Worm (Caenorhabditis elegans) whole organism, L2 larva: ENCODE data around the gene clc-19.

ENCODE experiments used
- C34F6.9 ChIP-seq: fragments of 150-350 bp; optimal IDR thresholded peaks from 2 replicates; lab custom pipeline; 2014; ENCODE audit warnings: missing biosample characterization, missing genetic modification characterization
- F13H6.1 ChIP-seq: sonication (generic microtip); optimal IDR thresholded peaks from 2 replicates; lab custom pipeline; 2016; ENCODE audit warnings: missing genetic modification characterization, missing compliant biosample characterization
- R02D3.7 ChIP-seq: fragments of 150-350 bp; optimal IDR thresholded peaks from 2 replicates; lab custom pipeline; 2014; ENCODE audit warnings: missing biosample characterization, missing genetic modification characterization
- Y55F3AM.14 ChIP-seq: fragments of 200-800 bp; sonication (Bioruptor generic); optimal IDR thresholded peaks from 2 replicates; lab custom pipeline; 2018; ENCODE audit warnings: mild to moderate bottlenecking, missing genetic modification characterization, missing compliant biosample characterization
- ZK546.5 ChIP-seq: sonication (generic microtip); optimal IDR thresholded peaks from 2 replicates; lab custom pipeline; 2017; ENCODE audit warnings: missing biosample characterization, missing genetic modification characterization
- aly-2 ChIP-seq: fragments of 150-350 bp; optimal IDR thresholded peaks from 2 replicates; lab custom pipeline; 2014; ENCODE audit warnings: missing biosample characterization, missing genetic modification characterization
- ama-1 ChIP-seq: fragments of 150-350 bp; optimal IDR thresholded peaks from 2 replicates; lab custom pipeline; 2018; ENCODE audit warnings: inconsistent platforms
- blmp-1 ChIP-seq: sonication (generic microtip); optimal IDR thresholded peaks from 2 replicates; lab custom pipeline; 2017; ENCODE audit warnings: missing genetic modification characterization, mild to moderate bottlenecking, missing compliant biosample characterization, antibody characterized with exemption, moderate library complexity; ENCODE audit not compliant: insufficient read depth
- ceh-16 ChIP-seq: fragments of 150-350 bp; optimal IDR thresholded peaks from 2 replicates; lab custom pipeline; 2014; ENCODE audit warnings: missing biosample characterization, missing genetic modification characterization
- ceh-82 ChIP-seq: fragments of 150-350 bp; optimal IDR thresholded peaks from 2 replicates; lab custom pipeline; 2014; ENCODE audit warnings: missing biosample characterization, missing genetic modification characterization
- crh-2 ChIP-seq: sonication (generic microtip); optimal IDR thresholded peaks from 2 replicates; lab custom pipeline; 2017; ENCODE audit warnings: missing biosample characterization, missing genetic modification characterization
- dmd-4 ChIP-seq: sonication (generic microtip); optimal IDR thresholded peaks from 2 replicates; lab custom pipeline; 2017; ENCODE audit warnings: missing biosample characterization, missing genetic modification characterization
- elt-3 ChIP-seq: sonication (generic microtip); optimal IDR thresholded peaks from 2 replicates; lab custom pipeline; 2017; ENCODE audit warnings: missing biosample characterization, missing genetic modification characterization
- fos-1 ChIP-seq: fragments of 150-350 bp; optimal IDR thresholded peaks from 2 replicates; lab custom pipeline; 2014; ENCODE audit warnings: missing biosample characterization, missing genetic modification characterization
- gmeb-1 ChIP-seq: fragments of 150-350 bp; optimal IDR thresholded peaks from 2 replicates; lab custom pipeline; 2014; ENCODE audit warnings: missing biosample characterization, missing genetic modification characterization
- lin-11 ChIP-seq: fragments of 150-350 bp; sonication (generic microtip); optimal IDR thresholded peaks from 2 replicates; lab custom pipeline; 2014; ENCODE audit warnings: missing biosample characterization, missing genetic modification characterization, inconsistent platforms, mixed read lengths
- lin-13 ChIP-seq: fragments of 150-350 bp; optimal IDR thresholded peaks from 2 replicates; lab custom pipeline; 2014; ENCODE audit warnings: missing biosample characterization, missing genetic modification reagents, missing genetic modification characterization
- lin-39 ChIP-seq: fragments of 150-350 bp; optimal IDR thresholded peaks from 2 replicates; lab custom pipeline; 2014; ENCODE audit warnings: missing biosample characterization, missing genetic modification reagents, missing genetic modification characterization
- lsy-2 ChIP-seq, 2 experiments: fragments of 150-350 bp in 1 of 2; sonication (generic microtip) in 1 of 2; optimal IDR thresholded peaks; 2 replicates each; lab custom pipeline; 2014 to 2017; ENCODE audit warnings: missing biosample characterization in 2 of 2, missing genetic modification characterization in 2 of 2
- mab-5 ChIP-seq: fragments of 150-350 bp; optimal IDR thresholded peaks from 2 replicates; lab custom pipeline; 2014; ENCODE audit warnings: missing biosample characterization, missing genetic modification characterization
- mbf-1 ChIP-seq: sonication (generic microtip); optimal IDR thresholded peaks from 2 replicates; lab custom pipeline; 2017; ENCODE audit warnings: missing biosample characterization, missing genetic modification characterization
- mdl-1 ChIP-seq, 2 experiments: fragments of 150-350 bp in 1 of 2; sonication (generic microtip) in 1 of 2; optimal IDR thresholded peaks; 2 replicates each; lab custom pipeline; 2017; ENCODE audit warnings: missing biosample characterization in 2 of 2, missing genetic modification characterization in 2 of 2
- nhr-10 ChIP-seq: sonication (generic microtip); optimal IDR thresholded peaks from 2 replicates; lab custom pipeline; 2017; ENCODE audit warnings: missing biosample characterization, missing genetic modification characterization
- nhr-11 ChIP-seq: fragments of 150-350 bp; optimal IDR thresholded peaks from 2 replicates; lab custom pipeline; 2014; ENCODE audit warnings: missing biosample characterization, missing genetic modification characterization
- nhr-12 ChIP-seq: fragments of 150-350 bp; optimal IDR thresholded peaks from 2 replicates; lab custom pipeline; 2014; ENCODE audit warnings: missing biosample characterization, missing genetic modification characterization
- nhr-129 ChIP-seq: fragments of 150-350 bp; optimal IDR thresholded peaks from 2 replicates; lab custom pipeline; 2014; ENCODE audit warnings: missing biosample characterization, missing genetic modification characterization
- nhr-21 ChIP-seq: fragments of 150-350 bp; optimal IDR thresholded peaks from 2 replicates; lab custom pipeline; 2014; ENCODE audit warnings: missing biosample characterization, missing genetic modification characterization
- nhr-237 ChIP-seq: fragments of 150-350 bp; optimal IDR thresholded peaks from 2 replicates; lab custom pipeline; 2014; ENCODE audit warnings: missing biosample characterization, missing genetic modification characterization
- nhr-25 ChIP-seq: fragments of 150-350 bp; sonication (generic microtip); optimal IDR thresholded peaks from 3 replicates; lab custom pipeline; 2014; ENCODE audit warnings: missing biosample characterization, missing genetic modification characterization
- nhr-6 ChIP-seq: fragments of 150-350 bp; optimal IDR thresholded peaks from 2 replicates; lab custom pipeline; 2014; ENCODE audit warnings: missing biosample characterization, missing genetic modification characterization
- nhr-77 ChIP-seq: fragments of 150-350 bp; optimal IDR thresholded peaks from 2 replicates; lab custom pipeline; 2014; ENCODE audit warnings: missing biosample characterization, missing genetic modification characterization
- peb-1 ChIP-seq: fragments of 150-350 bp; optimal IDR thresholded peaks from 2 replicates; lab custom pipeline; 2014; ENCODE audit warnings: missing biosample characterization, missing genetic modification characterization
- skn-1 ChIP-seq: sonication (generic microtip); optimal IDR thresholded peaks from 2 replicates; lab custom pipeline; 2017; ENCODE audit warnings: missing biosample characterization, missing genetic modification characterization
- sma-3 ChIP-seq: sonication (generic microtip); optimal IDR thresholded peaks from 2 replicates; lab custom pipeline; 2016; ENCODE audit warnings: missing genetic modification reagents, missing genetic modification characterization, missing compliant biosample characterization
- sma-9 ChIP-seq, 2 experiments: fragments of 150-350 bp in 1 of 2; sonication (generic microtip) in 1 of 2; optimal IDR thresholded peaks; 2 replicates each; lab custom pipeline; 2014 to 2016; ENCODE audit warnings: missing genetic modification characterization in 2 of 2, mild to moderate bottlenecking in 1 of 2, missing biosample characterization in 1 of 2, missing compliant biosample characterization in 1 of 2, missing genetic modification reagents in 1 of 2, moderate library complexity in 1 of 2
- unc-55 ChIP-seq: fragments of 150-350 bp; sonication (generic microtip); optimal IDR thresholded peaks from 3 replicates; lab custom pipeline; 2014; ENCODE audit warnings: missing biosample characterization, missing genetic modification reagents, missing genetic modification characterization
- unc-62 ChIP-seq: fragments of 150-350 bp; optimal IDR thresholded peaks from 2 replicates; lab custom pipeline; 2014; ENCODE audit warnings: missing biosample characterization, missing genetic modification reagents, missing genetic modification characterization
- zag-1 ChIP-seq: fragments of 150-350 bp; optimal IDR thresholded peaks from 2 replicates; lab custom pipeline; 2014; ENCODE audit warnings: missing biosample characterization, missing genetic modification characterization
- ztf-1 ChIP-seq: fragments of 200-800 bp; sonication (Bioruptor generic); conservative IDR thresholded peaks from 2 replicates; pipeline ENCODE4 v1.3.6; 2022; ENCODE audit warnings: missing genetic modification characterization, missing compliant biosample characterization
- ztf-11 ChIP-seq: sonication (generic microtip); optimal IDR thresholded peaks from 2 replicates; lab custom pipeline; 2017; ENCODE audit warnings: missing biosample characterization, missing genetic modification characterization
- ztf-4 ChIP-seq: fragments of 150-350 bp; optimal IDR thresholded peaks from 2 replicates; lab custom pipeline; 2014; ENCODE audit warnings: missing biosample characterization, missing genetic modification characterization

Gene clc-19

ce11 chrIII:842630-843029 is 30.7 kb downstream of the clc-19 start, which contains the start of gene far-8:
TSS of gene far-8 (plus strand) at chrIII:842930.
- no peak for TF ChIP-seq nhr-77 (tag; lab: Kevin White, UChicago)
- no peak for TF ChIP-seq skn-1 (tag; lab: Kevin White, UChicago)
- no peak for TF ChIP-seq sma-9 (GFP tag; optimal IDR thresholded peaks at IDR 0.05; lab: Kevin White, UChicago)
- no peak for TF ChIP-seq sma-9 (tag; optimal IDR thresholded peaks at IDR 0.05; lab: Kevin White, UChicago)
- no peak for TF ChIP-seq dmd-4 (tag; lab: Kevin White, UChicago)
- TF ChIP-seq nhr-21, result no peak
- no peak for TF ChIP-seq elt-3 (tag; lab: Kevin White, UChicago)
- no peak for TF ChIP-seq gmeb-1 (tag; lab: Kevin White, UChicago)
- no peak for TF ChIP-seq mab-5 (tag; lab: Kevin White, UChicago)
- no peak for TF ChIP-seq R02D3.7 (tag; lab: Kevin White, UChicago)
- no peak for TF ChIP-seq nhr-129
- TF ChIP-seq nhr-10 (tag; lab: Kevin White, UChicago), result no peak
- TF ChIP-seq lin-39 (tag; lab: Kevin White, UChicago), result no peak
- no peak for TF ChIP-seq nhr-237
- TF ChIP-seq ztf-1 (GFP tag; lab: Robert Waterston, UW), result no peak
- TF ChIP-seq nhr-11 (tag; lab: Kevin White, UChicago), result no peak
- TF ChIP-seq ceh-82 (tag; lab: Kevin White, UChicago), result no peak
- TF ChIP-seq blmp-1 (tag; lab: Kevin White, UChicago), result no peak
- no peak for TF ChIP-seq unc-62
- TF ChIP-seq crh-2 (tag; lab: Kevin White, UChicago), result no peak

ce11 chrIII:841177-841576 is 32.2 kb downstream of the clc-19 start, which contains the start of gene K02F3.9:
TSS of gene K02F3.9 (minus strand) at chrIII:841366.
- TF ChIP-seq nhr-6 (tag; lab: Kevin White, UChicago) (no peak), nhr-11 (tag; lab: Kevin White, UChicago) (no peak), gmeb-1 (tag; lab: Kevin White, UChicago) (no peak), skn-1 (tag; lab: Kevin White, UChicago) (no peak), mdl-1 (tag; optimal IDR thresholded peaks at IDR 0.05; lab: Kevin White, UChicago) (no peak), lin-13 (GFP tag; lab: Kevin White, UChicago) (no peak), Y55F3AM.14 (GFP tag; lab: Kevin White, UChicago) (no peak), blmp-1 (tag; lab: Kevin White, UChicago) (no peak), nhr-21 (no peak), crh-2 (tag; lab: Kevin White, UChicago) (no peak), zag-1 (tag; lab: Kevin White, UChicago) (no peak), ama-1 (lab: Kevin White, UChicago) (no peak)
- TF ChIP-seq, all 48 proteins: peak for 0

- TF ChIP-seq fos-1 (tag; lab: Kevin White, UChicago), result no peak
- TF ChIP-seq aly-2, result no peak
- TF ChIP-seq sma-9 (GFP tag; optimal IDR thresholded peaks at IDR 0.05; lab: Kevin White, UChicago), result no peak
- TF ChIP-seq sma-9 (tag; optimal IDR thresholded peaks at IDR 0.05; lab: Kevin White, UChicago), result no peak
- TF ChIP-seq C34F6.9 (tag; lab: Kevin White, UChicago), result no peak
- TF ChIP-seq mbf-1 (tag; lab: Kevin White, UChicago), result no peak
- no peak for TF ChIP-seq lin-11 (tag; lab: Kevin White, UChicago)
- no peak for TF ChIP-seq peb-1 (tag; lab: Kevin White, UChicago)
- TF ChIP-seq nhr-25 (tag; lab: Kevin White, UChicago), result no peak
- TF ChIP-seq gmeb-1 (tag; lab: Kevin White, UChicago), result no peak
- no peak for TF ChIP-seq nhr-11 (tag; lab: Kevin White, UChicago)
- no peak for TF ChIP-seq nhr-77 (tag; lab: Kevin White, UChicago)
- TF ChIP-seq skn-1 (tag; lab: Kevin White, UChicago), result no peak
- TF ChIP-seq, all 48 proteins: peak for 0
These were observed 33.9 kb downstream of the clc-19 start, which contains the start of gene dos-3 for ce11 chrIII:839491-839890. TSS of gene dos-3 (minus strand) at chrIII:839591.

- TF ChIP-seq nhr-25 (tag; lab: Kevin White, UChicago) (peak; percentile 76), nhr-11 (tag; lab: Kevin White, UChicago) (no peak), ceh-16 (no peak), nhr-6 (tag; lab: Kevin White, UChicago) (peak; percentile 66), dmd-4 (tag; lab: Kevin White, UChicago) (no peak), ZK546.5 (no peak), Y55F3AM.14 (GFP tag; lab: Kevin White, UChicago) (peak; percentile 97), sma-9 (GFP tag; optimal IDR thresholded peaks at IDR 0.05; lab: Kevin White, UChicago) (peak; percentile 61), sma-9 (tag; optimal IDR thresholded peaks at IDR 0.05; lab: Kevin White, UChicago) (no peak), ztf-11 (tag; lab: Kevin White, UChicago) (no peak), mdl-1 (tag; optimal IDR thresholded peaks at IDR 0.05; lab: Kevin White, UChicago) (peak; percentile 33 to 57), nhr-77 (tag; lab: Kevin White, UChicago) (no peak), unc-55 (peak; percentile 43), blmp-1 (tag; lab: Kevin White, UChicago) (peak; percentile 10), lin-13 (GFP tag; lab: Kevin White, UChicago) (peak; percentile 63), sma-3 (GFP tag; lab: Kevin White, UChicago) (peak; percentile 78), fos-1 (tag; lab: Kevin White, UChicago) (peak; percentile 28), mbf-1 (tag; lab: Kevin White, UChicago) (peak; percentile 32), mab-5 (tag; lab: Kevin White, UChicago) (peak; percentile 59), nhr-10 (tag; lab: Kevin White, UChicago) (no peak), elt-3 (tag; lab: Kevin White, UChicago) (no peak), nhr-12 (no peak), ztf-4 (tag; lab: Kevin White, UChicago) (peak; percentile 87), lsy-2 (tag; optimal IDR thresholded peaks at IDR 0.05; lab: Kevin White, UChicago) (peak; percentile 55 to 60), C34F6.9 (tag; lab: Kevin White, UChicago) (no peak), gmeb-1 (tag; lab: Kevin White, UChicago) (peak; percentile 33), nhr-237 (no peak), ama-1 (lab: Kevin White, UChicago) (peak; percentile 94), F13H6.1 (peak; percentile 54)
These were observed 37.6 kb downstream of the clc-19 start for ce11 chrIII:835713-836278.
